Worm (Caenorhabditis elegans) whole organism, early embryonic: Measurements from ENCODE around the gene pycr-1.

Source experiments
- B0310.2 ChIP-seq: sonication (generic microtip); optimal IDR thresholded peaks from 2 replicates; lab custom pipeline; 2016; ENCODE audit warnings: mild to moderate bottlenecking, missing genetic modification characterization, missing compliant biosample characterization
- F13C5.2 ChIP-seq: sonication (generic microtip); optimal IDR thresholded peaks from 2 replicates; lab custom pipeline; 2017; ENCODE audit warnings: mild to moderate bottlenecking, missing genetic modification characterization, inconsistent platforms, missing compliant biosample characterization
- aly-1 ChIP-seq: sonication (generic microtip); optimal IDR thresholded peaks from 2 replicates; lab custom pipeline; 2016; ENCODE audit warnings: missing genetic modification characterization, missing compliant biosample characterization
- ama-1 ChIP-seq: fragments of 150-350 bp; optimal IDR thresholded peaks from 2 replicates; lab custom pipeline; 2014
- ceh-13 ChIP-seq: fragments of 200-800 bp; sonication (Bioruptor generic); optimal IDR thresholded peaks from 2 replicates; lab custom pipeline; 2018; ENCODE audit warnings: mild to moderate bottlenecking, missing genetic modification characterization, missing compliant biosample characterization
- ceh-36 ChIP-seq: sonication (generic microtip); optimal IDR thresholded peaks from 2 replicates; lab custom pipeline; 2016; ENCODE audit warnings: missing genetic modification characterization, inconsistent platforms, missing compliant biosample characterization
- ets-7 ChIP-seq: sonication (generic microtip); optimal IDR thresholded peaks from 2 replicates; lab custom pipeline; 2016; ENCODE audit warnings: missing genotype, missing genetic modification characterization, missing compliant biosample characterization
- flt-1 ChIP-seq: fragments of 200-800 bp; sonication (Bioruptor generic); IDR thresholded peaks from 2 replicates; pipeline ENCODE4 v1.3.6; 2022; ENCODE audit warnings: missing genetic modification characterization, missing compliant biosample characterization
- hmbx-1 ChIP-seq: sonication (generic microtip); optimal IDR thresholded peaks from 2 replicates; lab custom pipeline; 2016; ENCODE audit warnings: mild to moderate bottlenecking, missing genetic modification characterization, missing compliant biosample characterization
- hmg-4 ChIP-seq: fragments of 200-800 bp; sonication (Bioruptor generic); optimal IDR thresholded peaks from 2 replicates; lab custom pipeline; 2018; ENCODE audit warnings: mild to moderate bottlenecking, missing genetic modification characterization, missing compliant biosample characterization
- hnd-1 ChIP-seq: sonication (generic microtip); optimal IDR thresholded peaks from 2 replicates; lab custom pipeline; 2016; ENCODE audit warnings: missing genetic modification characterization, missing compliant biosample characterization
- pes-1 ChIP-seq: fragments of 200-800 bp; sonication (Bioruptor generic); IDR thresholded peaks from 2 replicates; pipeline ENCODE4 v1.3.6; 2022; ENCODE audit warnings: missing genetic modification reagents, missing genetic modification characterization, missing compliant biosample characterization
- scrt-1 ChIP-seq: fragments of 200-800 bp; sonication (Bioruptor generic); IDR thresholded peaks from 2 replicates; pipeline ENCODE4 v1.3.6; 2022; ENCODE audit warnings: missing genetic modification characterization, missing compliant biosample characterization
- sea-1 ChIP-seq: fragments of 200-800 bp; sonication (Bioruptor generic); conservative IDR thresholded peaks from 2 replicates; pipeline ENCODE4 v1.3.6; 2022; ENCODE audit warnings: missing genetic modification characterization, missing compliant biosample characterization
- tbx-11 ChIP-seq: fragments of 200-800 bp; sonication (Bioruptor generic); IDR thresholded peaks from 2 replicates; pipeline ENCODE4 v1.3.6; 2022; ENCODE audit warnings: missing genetic modification characterization, missing compliant biosample characterization
- tbx-37 ChIP-seq: fragments of 200-800 bp; sonication (Bioruptor generic); conservative IDR thresholded peaks from 2 replicates; pipeline ENCODE4 v1.3.6; 2022; ENCODE audit warnings: missing genetic modification reagents, missing genetic modification characterization, missing compliant biosample characterization
- tra-4 ChIP-seq: sonication (generic microtip); optimal IDR thresholded peaks from 2 replicates; lab custom pipeline; 2017; ENCODE audit warnings: missing genetic modification characterization, missing compliant biosample characterization

Gene pycr-1

DNA sequence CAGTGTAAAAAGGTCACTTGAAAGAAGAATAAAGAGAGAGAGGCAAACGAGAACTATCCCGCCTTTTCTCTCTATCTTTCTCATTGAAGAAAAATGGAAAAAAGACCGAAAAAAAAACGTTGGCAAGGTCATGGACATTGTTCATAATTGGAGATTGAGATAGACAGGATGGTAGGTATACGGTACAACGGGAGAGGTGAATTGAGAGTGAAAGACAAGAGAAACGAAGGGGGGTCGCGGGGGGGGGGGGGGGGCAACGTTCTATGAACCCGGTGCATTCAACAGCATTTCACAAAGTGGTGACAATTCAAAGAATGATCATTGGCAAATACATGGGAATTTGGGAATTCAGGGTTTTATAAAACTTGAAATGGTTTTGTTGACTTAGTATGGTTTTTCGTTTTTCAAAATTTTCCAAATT lies 30.3 kb downstream of the pycr-1 start:
- TF ChIP-seq F13C5.2 (tag; lab: Kevin White, UChicago) = no peak
- TF ChIP-seq ets-7 (tag; lab: Kevin White, UChicago) = no peak
- TF ChIP-seq hnd-1 (tag; lab: Kevin White, UChicago) = no peak
- TF ChIP-seq sea-1 (GFP tag; lab: Robert Waterston, UW) = no peak
- no peak for TF ChIP-seq hmbx-1 (tag; lab: Kevin White, UChicago)
- no peak for TF ChIP-seq scrt-1 (GFP tag; lab: Robert Waterston, UW)
- no peak for TF ChIP-seq hmg-4 (GFP tag; lab: Kevin White, UChicago)

ce11 chrX:12177521-12177920 lies 30.9 kb downstream of the pycr-1 start:
- TF ChIP-seq B0310.2 (tag; lab: Kevin White, UChicago) (no peak), F13C5.2 (tag; lab: Kevin White, UChicago) (no peak), hmg-4 (GFP tag; lab: Kevin White, UChicago) (no peak), ceh-36 (no peak), flt-1 (GFP tag; lab: Robert Waterston, UW) (no peak), ama-1 (lab: Kevin White, UChicago) (no peak), tbx-11 (GFP tag; lab: Robert Waterston, UW) (no peak), ets-7 (tag; lab: Kevin White, UChicago) (no peak), hmbx-1 (tag; lab: Kevin White, UChicago) (no peak), scrt-1 (GFP tag; lab: Robert Waterston, UW) (no peak), hnd-1 (tag; lab: Kevin White, UChicago) (no peak), tbx-37 (no peak)

DNA sequence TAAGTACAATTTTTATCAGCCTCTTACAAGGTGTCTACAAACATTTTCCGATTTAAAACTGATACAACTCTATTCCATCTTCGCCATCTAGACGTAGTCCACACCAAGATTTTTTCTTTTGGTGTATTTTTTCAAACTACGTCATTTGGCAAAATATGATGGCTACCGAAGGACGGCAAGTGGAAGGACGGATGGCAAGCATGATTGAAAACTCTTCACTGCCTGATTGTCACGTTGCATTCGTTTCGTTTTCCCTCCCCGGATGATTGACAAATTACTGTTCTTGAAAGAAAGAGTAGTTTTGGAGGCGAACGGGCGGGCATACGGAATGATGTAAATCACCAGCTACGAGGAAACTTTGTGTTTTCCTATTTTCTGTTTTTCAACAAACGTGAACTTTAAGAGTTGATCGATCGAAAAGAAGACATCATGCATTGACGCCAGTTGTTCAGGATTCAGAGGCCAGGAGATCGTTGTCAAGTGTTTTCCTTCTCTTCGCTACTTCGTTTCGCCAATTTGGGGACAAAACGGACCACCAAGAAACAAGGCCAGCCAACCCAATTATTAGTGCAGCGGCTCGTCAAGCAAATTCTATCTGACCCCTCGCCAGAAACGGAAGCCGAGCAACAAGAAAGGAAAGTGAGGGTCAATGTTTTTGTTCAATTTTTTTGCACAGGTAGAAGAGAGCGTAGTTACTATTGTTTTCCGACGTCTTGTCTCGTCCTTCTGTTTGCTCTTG lies 31.9 kb downstream of the pycr-1 start:
- TF ChIP-seq tbx-11 (GFP tag; lab: Robert Waterston, UW) = no peak
- TF ChIP-seq aly-1 (tag; lab: Kevin White, UChicago) = no peak
- no peak for TF ChIP-seq sea-1 (GFP tag; lab: Robert Waterston, UW)
- TF ChIP-seq B0310.2 (tag; lab: Kevin White, UChicago) = no peak
- no peak for TF ChIP-seq F13C5.2 (tag; lab: Kevin White, UChicago)
- no peak for TF ChIP-seq scrt-1 (GFP tag; lab: Robert Waterston, UW)
- TF ChIP-seq ets-7 (tag; lab: Kevin White, UChicago) = no peak
- TF ChIP-seq hmg-4 (GFP tag; lab: Kevin White, UChicago) = no peak
- TF ChIP-seq ceh-36 = no peak
- TF ChIP-seq tra-4 = no peak

DNA sequence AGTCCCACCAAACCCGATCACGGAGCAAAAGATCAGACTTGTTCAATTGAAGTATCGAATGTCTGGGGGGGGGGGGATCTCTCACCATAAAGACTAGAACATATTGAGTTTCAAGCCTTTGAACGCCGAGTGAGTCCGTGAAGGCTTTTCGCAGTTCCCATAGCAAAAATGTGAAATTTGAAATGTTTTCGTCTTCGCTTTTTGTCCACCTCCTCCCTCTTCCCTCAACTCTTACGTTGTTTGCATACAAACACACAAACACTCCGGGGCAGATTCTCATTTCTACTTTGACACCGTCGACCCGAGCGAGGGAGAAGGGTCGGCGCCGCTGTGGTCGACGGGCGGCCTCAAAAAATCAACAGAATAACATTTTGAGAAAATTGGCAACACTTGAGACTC lies 32.5 kb downstream of the pycr-1 start:
- no peak for TF ChIP-seq ceh-13 (GFP tag; lab: Kevin White, UChicago)
- no peak for TF ChIP-seq B0310.2 (tag; lab: Kevin White, UChicago)
- no peak for TF ChIP-seq sea-1 (GFP tag; lab: Robert Waterston, UW)
- no peak for TF ChIP-seq ets-7 (tag; lab: Kevin White, UChicago)
- TF ChIP-seq tra-4 = no peak
- TF ChIP-seq pes-1 (GFP tag; lab: Robert Waterston, UW) = no peak
- TF ChIP-seq hmg-4 (GFP tag; lab: Kevin White, UChicago) = no peak
- TF ChIP-seq aly-1 (tag; lab: Kevin White, UChicago) = no peak

DNA sequence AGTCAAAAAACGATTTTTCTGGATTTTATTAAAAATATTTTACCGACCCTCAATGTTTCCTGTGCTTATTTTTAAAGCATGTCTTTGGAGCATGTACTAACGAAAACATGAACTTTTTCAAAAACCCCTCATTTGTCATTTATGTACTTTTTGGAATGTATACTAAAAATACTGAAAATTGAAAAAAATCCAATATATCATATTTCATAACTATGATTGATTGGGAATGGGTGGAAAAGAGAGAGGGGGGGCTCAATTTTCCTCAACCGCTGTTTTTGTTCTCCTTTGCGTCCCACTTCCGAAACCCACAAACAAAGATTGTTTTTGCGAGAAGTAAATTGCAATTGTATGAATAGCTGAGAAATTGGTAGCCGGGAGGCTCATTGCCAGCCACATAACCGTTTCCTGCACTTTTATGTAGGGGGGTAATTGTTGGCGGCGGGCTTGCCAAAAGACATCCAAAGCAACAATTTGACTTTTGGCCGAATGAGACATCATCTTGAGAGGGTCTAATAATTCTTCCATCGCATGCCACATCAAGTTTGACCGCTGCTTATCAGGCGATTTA lies 33.3 kb downstream of the pycr-1 start:
- TF ChIP-seq hmg-4 (GFP tag; lab: Kevin White, UChicago) (peak; percentile 35), tra-4 (no peak), ets-7 (tag; lab: Kevin White, UChicago) (no peak), aly-1 (tag; lab: Kevin White, UChicago) (no peak)

ce11 chrX:12180681-12181080 lies 34.0 kb downstream of the pycr-1 start:
- no peak for TF ChIP-seq sea-1 (GFP tag; lab: Robert Waterston, UW)
- no peak for TF ChIP-seq hnd-1 (tag; lab: Kevin White, UChicago)
- no peak for TF ChIP-seq scrt-1 (GFP tag; lab: Robert Waterston, UW)
- no peak for TF ChIP-seq aly-1 (tag; lab: Kevin White, UChicago)
- no peak for TF ChIP-seq F13C5.2 (tag; lab: Kevin White, UChicago)
- TF ChIP-seq tra-4 = no peak
- TF ChIP-seq ceh-13 (GFP tag; lab: Kevin White, UChicago) = no peak
- TF ChIP-seq hmg-4 (GFP tag; lab: Kevin White, UChicago) = no peak
- no peak for TF ChIP-seq tbx-37
- TF ChIP-seq flt-1 (GFP tag; lab: Robert Waterston, UW) = no peak
- TF ChIP-seq tbx-11 (GFP tag; lab: Robert Waterston, UW) = no peak
- TF ChIP-seq B0310.2 (tag; lab: Kevin White, UChicago) = no peak
- no peak for TF ChIP-seq ets-7 (tag; lab: Kevin White, UChicago)
- TF ChIP-seq ama-1 (lab: Kevin White, UChicago) = no peak
- no peak for TF ChIP-seq pes-1 (GFP tag; lab: Robert Waterston, UW)
- TF ChIP-seq ceh-36 = no peak
- no peak for TF ChIP-seq hmbx-1 (tag; lab: Kevin White, UChicago)

- TF ChIP-seq hnd-1 (tag; lab: Kevin White, UChicago) = no peak
- no peak for TF ChIP-seq pes-1 (GFP tag; lab: Robert Waterston, UW)
- no peak for TF ChIP-seq tbx-37
- no peak for TF ChIP-seq hmg-4 (GFP tag; lab: Kevin White, UChicago)
- no peak for TF ChIP-seq tbx-11 (GFP tag; lab: Robert Waterston, UW)
- TF ChIP-seq ceh-13 (GFP tag; lab: Kevin White, UChicago) = no peak
- no peak for TF ChIP-seq scrt-1 (GFP tag; lab: Robert Waterston, UW)
- no peak for TF ChIP-seq flt-1 (GFP tag; lab: Robert Waterston, UW)
- TF ChIP-seq F13C5.2 (tag; lab: Kevin White, UChicago) = no peak
- no peak for TF ChIP-seq ama-1 (lab: Kevin White, UChicago)
- TF ChIP-seq ets-7 (tag; lab: Kevin White, UChicago) = no peak
- no peak for TF ChIP-seq ceh-36
- TF ChIP-seq aly-1 (tag; lab: Kevin White, UChicago) = no peak
- no peak for TF ChIP-seq sea-1 (GFP tag; lab: Robert Waterston, UW)
- TF ChIP-seq hmbx-1 (tag; lab: Kevin White, UChicago) = no peak
Observed at ce11 chrX:12181606-12182005, 35.0 kb downstream of the pycr-1 start.
